Worm (Caenorhabditis elegans) whole organism, L4 larva: Measurements from ENCODE around the gene zim-1.

Experiments
- aly-2 ChIP-seq: sonication (generic microtip); optimal IDR thresholded peaks from 2 replicates; lab custom pipeline; 2018; ENCODE audit warnings: missing biosample characterization, missing genetic modification characterization
- dpl-1 ChIP-seq: fragments of 150-350 bp; optimal IDR thresholded peaks from 2 replicates; lab custom pipeline; 2014; ENCODE audit warnings: missing biosample characterization, missing genetic modification reagents, missing genetic modification characterization
- lin-13 ChIP-seq: fragments of 150-350 bp; optimal IDR thresholded peaks from 2 replicates; lab custom pipeline; 2014; ENCODE audit warnings: missing biosample characterization, missing genetic modification reagents, missing genetic modification characterization
- lir-3 ChIP-seq: sonication (generic microtip); optimal IDR thresholded peaks from 2 replicates; lab custom pipeline; 2016; ENCODE audit warnings: mild to moderate bottlenecking, missing genetic modification characterization, missing compliant biosample characterization
- madf-5 ChIP-seq, 2 experiments: fragments of 200-800 bp; sonication (Bioruptor generic); IDR thresholded peaks; 2 replicates each; pipeline ENCODE4 v1.3.6; 2022; ENCODE audit warnings: missing compliant biosample characterization in 2 of 2, missing genetic modification characterization in 2 of 2
- mdl-1 ChIP-seq, 2 experiments: fragments of 150-350 bp in 1 of 2; sonication (generic microtip) in 1 of 2; optimal IDR thresholded peaks; 2 replicates each; lab custom pipeline; 2014 to 2017; ENCODE audit warnings: missing biosample characterization in 2 of 2, missing genetic modification characterization in 2 of 2
- nhr-77 ChIP-seq: fragments of 150-350 bp; optimal IDR thresholded peaks from 2 replicates; lab custom pipeline; 2014; ENCODE audit warnings: missing biosample characterization, missing genetic modification characterization
- zag-1 ChIP-seq: fragments of 150-350 bp; optimal IDR thresholded peaks from 2 replicates; lab custom pipeline; 2014; ENCODE audit warnings: missing biosample characterization, missing genetic modification characterization

DNA sequence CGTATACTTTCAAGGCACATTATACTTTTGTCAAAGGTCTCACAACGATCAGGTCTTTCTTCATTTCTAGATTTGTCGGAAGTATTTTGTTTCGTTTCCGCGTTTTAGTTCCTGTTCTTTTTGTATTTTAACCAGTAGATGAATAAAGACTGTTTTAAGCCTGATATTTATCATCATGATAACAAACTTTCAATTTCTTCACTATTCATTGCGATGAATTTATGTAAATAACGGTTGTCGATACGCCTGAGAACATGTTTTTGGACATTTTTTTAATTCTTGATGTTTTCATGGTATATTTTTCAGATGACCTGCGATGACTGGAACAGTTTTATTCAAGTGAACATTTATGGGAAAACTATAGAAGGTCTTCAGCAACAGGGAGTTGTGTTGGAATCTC is 11.5 kb downstream of the zim-1 start, which contains the start of gene zim-3:
- TF ChIP-seq dpl-1 (GFP tag; lab: Kevin White, UChicago) (no peak), madf-5 (GFP tag; IDR thresholded peaks at IDR 0.05; lab: Robert Waterston, UW) (no peak), mdl-1 (tag; optimal IDR thresholded peaks at IDR 0.05; lab: Kevin White, UChicago) (no peak), nhr-77 (tag; lab: Kevin White, UChicago) (no peak), zag-1 (tag; lab: Kevin White, UChicago) (no peak), lin-13 (GFP tag; lab: Kevin White, UChicago) (no peak), aly-2 (no peak), lir-3 (tag; lab: Kevin White, UChicago) (no peak)
